Worm (Caenorhabditis elegans): ENCODE data around the gene Y97E10AR.2.

DNA sequence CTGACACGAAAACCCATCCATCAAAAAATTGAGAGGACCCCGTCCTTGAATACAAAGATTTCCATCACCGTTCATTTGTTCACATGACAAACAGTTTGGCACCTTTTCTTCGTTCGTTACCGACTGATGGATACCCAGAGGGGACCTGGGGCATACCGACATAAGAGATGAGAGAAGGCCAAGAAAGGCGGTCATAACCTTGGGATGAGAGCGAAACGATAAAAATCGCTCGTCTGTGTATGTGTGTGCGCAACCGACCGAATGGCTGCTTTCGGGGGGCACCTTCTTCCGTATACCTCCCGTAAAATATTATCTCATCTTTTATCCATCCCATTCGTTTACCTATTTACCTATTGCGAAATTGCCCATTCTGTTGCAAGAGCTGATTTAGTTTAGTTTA, 49.0 kb downstream of the Y97E10AR.2 start:
- TF ChIP-seq nfya-1 (tag; optimal IDR thresholded peaks at IDR 0.05; ENCODE audit: insufficient read depth) (no peak), ztf-11 (tag; optimal IDR thresholded peaks at IDR 0.05) (no peak), nhr-12 (tag; optimal IDR thresholded peaks at IDR 0.05) (no peak), nhr-76 (tag; optimal IDR thresholded peaks at IDR 0.05) (no peak), lin-39 (tag; optimal IDR thresholded peaks at IDR 0.05) (no peak), pha-4 (tag; optimal IDR thresholded peaks at IDR 0.05) (no peak), nhr-23 (tag; optimal IDR thresholded peaks at IDR 0.05) (peak; percentile 45), unc-62 (GFP tag; optimal IDR thresholded peaks at IDR 0.05) (no peak), zag-1 (tag; optimal IDR thresholded peaks at IDR 0.05) (no peak)
